Fruit fly (Drosophila melanogaster): ENCODE measurements around the gene CG32249.

- TF ChIP-seq Pdp1 (GFP tag; optimal IDR thresholded peaks at IDR 0.05) (no peak), CG3281 (GFP tag; optimal IDR thresholded peaks at IDR 0.05) (no peak), psq (GFP tag; optimal IDR thresholded peaks at IDR 0.05) (no peak), E2f2 (GFP tag; IDR thresholded peaks at IDR 0.05) (0 out of 2 replicates have a peak, but pooled peaks have one; percentile 13), Myb (GFP tag; optimal IDR thresholded peaks at IDR 0.05) (no peak), crol (GFP tag; IDR thresholded peaks at IDR 0.05) (0 out of 2 replicates have a peak, but pooled peaks have one; percentile 47), sna (GFP tag; IDR thresholded peaks at IDR 0.05; ENCODE audit: partially characterized antibody) (0 out of 2 replicates have a peak, but pooled peaks have one; percentile 18), CG6654 (GFP tag; optimal IDR thresholded peaks at IDR 0.05) (no peak), slou (GFP tag; optimal IDR thresholded peaks at IDR 0.05) (no peak), Dbx (GFP tag; IDR thresholded peaks at IDR 0.05) (no peak), br (optimal IDR thresholded peaks at IDR 0.05) (no peak), wor (GFP tag; IDR thresholded peaks at IDR 0.05) (no peak)
Measured at dm6 chr3L:4490702-4491243, 21.0 kb downstream of the CG32249 start, which contains the start of gene CG13722.
